Fruit fly (Drosophila melanogaster) whole organism, embryonic: ENCODE data around the gene shv.

Experiments
- ATbp ChIP-seq: fragments of 200-800 bp; sonication (Bioruptor generic); optimal IDR thresholded peaks from 2 replicates; lab custom pipeline; 2017; ENCODE audit warnings: missing biosample characterization, mild to moderate bottlenecking, missing genetic modification characterization, missing genetic modification reagents
- Atf6 ChIP-seq: fragments of 200-800 bp; sonication (Bioruptor generic); IDR thresholded peaks from 2 replicates; pipeline ENCODE4 v1.3.6; 2022; ENCODE audit warnings: missing biosample characterization, missing genetic modification characterization
- BtbVII ChIP-seq: fragments of 200-800 bp; sonication (Bioruptor generic); optimal IDR thresholded peaks from 3 replicates; lab custom pipeline; 2017; ENCODE audit warnings: missing biosample characterization, mild to moderate bottlenecking, missing genetic modification characterization
- Bteb2 ChIP-seq: fragments of 200-800 bp; sonication (Bioruptor generic); optimal IDR thresholded peaks from 2 replicates; lab custom pipeline; 2016; ENCODE audit warnings: missing biosample characterization, missing genetic modification characterization
- CG10209 ChIP-seq: fragments of 200-800 bp; sonication (Bioruptor generic); optimal IDR thresholded peaks from 3 replicates; lab custom pipeline; 2017; ENCODE audit warnings: missing biosample characterization, mild to moderate bottlenecking, missing genetic modification characterization, missing genetic modification reagents
- CG10321 ChIP-seq: fragments of 200-800 bp; sonication (Bioruptor generic); IDR thresholded peaks from 2 replicates; pipeline ENCODE4 v1.3.6; 2022; ENCODE audit warnings: missing biosample characterization, missing genetic modification characterization
- CG11085 ChIP-seq: fragments of 200-800 bp; sonication (Bioruptor generic); IDR thresholded peaks from 2 replicates; pipeline ENCODE4 v1.3.6; 2022; ENCODE audit warnings: missing biosample characterization, missing genetic modification characterization
- CG11247 ChIP-seq: fragments of 200-800 bp; sonication (Bioruptor generic); IDR thresholded peaks from 2 replicates; pipeline ENCODE4 v1.3.6; 2022; ENCODE audit warnings: missing biosample characterization, missing genetic modification characterization
- CG11504 ChIP-seq: fragments of 200-800 bp; sonication (Bioruptor generic); optimal IDR thresholded peaks from 3 replicates; lab custom pipeline; 2019; ENCODE audit warnings: missing biosample characterization, mild to moderate bottlenecking, missing genetic modification characterization, moderate library complexity
- CG14710 ChIP-seq: fragments of 200-800 bp; sonication (Bioruptor generic); optimal IDR thresholded peaks from 3 replicates; lab custom pipeline; 2019; ENCODE audit warnings: missing biosample characterization, mild to moderate bottlenecking, missing genetic modification characterization, moderate library complexity
- CG1529 ChIP-seq: fragments of 200-800 bp; sonication (Bioruptor generic); optimal IDR thresholded peaks from 3 replicates; lab custom pipeline; 2018; ENCODE audit warnings: missing biosample characterization, missing genetic modification characterization
- CG17802 ChIP-seq: fragments of 200-800 bp; sonication (Bioruptor generic); optimal IDR thresholded peaks from 2 replicates; lab custom pipeline; 2018; ENCODE audit warnings: missing biosample characterization, mild to moderate bottlenecking, missing genetic modification characterization, moderate library complexity
- CG18262 ChIP-seq: fragments of 200-800 bp; optimal IDR thresholded peaks from 3 replicates; lab custom pipeline; 2019; ENCODE audit warnings: missing biosample characterization, mild to moderate bottlenecking, missing genetic modification characterization, moderate library complexity
- CG2129 ChIP-seq: fragments of 200-800 bp; sonication (Bioruptor generic); IDR thresholded peaks from 2 replicates; pipeline ENCODE4 v1.3.6; 2022; ENCODE audit warnings: missing biosample characterization, missing genetic modification characterization; ENCODE audit not compliant: partially characterized antibody
- CG33213 ChIP-seq: fragments of 200-800 bp; sonication (Bioruptor generic); optimal IDR thresholded peaks from 3 replicates; lab custom pipeline; 2016; ENCODE audit warnings: missing biosample characterization, missing genetic modification characterization
- CG4360 ChIP-seq: fragments of 200-800 bp; sonication (Bioruptor generic); IDR thresholded peaks from 2 replicates; pipeline ENCODE4 v1.3.6; 2022; ENCODE audit warnings: missing biosample characterization, missing genetic modification characterization
- CG4404 ChIP-seq: fragments of 200-800 bp; sonication (Bioruptor generic); IDR thresholded peaks from 2 replicates; pipeline ENCODE4 v1.3.6; 2022; ENCODE audit warnings: missing biosample characterization, missing genetic modification characterization
- CG6175 ChIP-seq: fragments of 200-800 bp; sonication (Bioruptor generic); IDR thresholded peaks from 3 replicates; pipeline ENCODE4 v1.3.6; 2022; ENCODE audit warnings: missing biosample characterization, missing genetic modification characterization
- CG6683 ChIP-seq: fragments of 200-800 bp; sonication (Bioruptor generic); optimal IDR thresholded peaks from 2 replicates; lab custom pipeline; 2017; ENCODE audit warnings: missing biosample characterization, mild to moderate bottlenecking, missing genetic modification characterization, missing genetic modification reagents
- CG6854 ChIP-seq: fragments of 200-800 bp; sonication (Bioruptor generic); optimal IDR thresholded peaks from 3 replicates; lab custom pipeline; 2017; ENCODE audit warnings: missing biosample characterization, mild to moderate bottlenecking, missing genetic modification characterization
- CG8478 ChIP-seq: fragments of >200 bp; optimal IDR thresholded peaks from 2 replicates; lab custom pipeline; 2018
- CHES-1-like ChIP-seq: fragments of 200-800 bp; sonication (Bioruptor generic); optimal IDR thresholded peaks from 2 replicates; lab custom pipeline; 2016; ENCODE audit warnings: missing biosample characterization, missing genetic modification characterization
- CoRest ChIP-seq: fragments of 200-800 bp; sonication (Bioruptor generic); optimal IDR thresholded peaks from 3 replicates; lab custom pipeline; 2018; ENCODE audit warnings: missing biosample characterization, mild to moderate bottlenecking, missing genetic modification characterization, moderate library complexity
- Dfd ChIP-seq, 2 experiments: fragments of >200 bp; optimal IDR thresholded peaks; 2 replicates each; lab custom pipeline; 2017; ENCODE audit warnings: missing biosample characterization in 2 of 2, missing genetic modification characterization in 2 of 2
- Hey ChIP-seq: fragments of 200-800 bp; sonication (Bioruptor generic); optimal IDR thresholded peaks from 3 replicates; lab custom pipeline; 2018; ENCODE audit warnings: missing biosample characterization, mild to moderate bottlenecking, missing genetic modification characterization
- Hmr ChIP-seq: fragments of 200-800 bp; sonication (Bioruptor generic); optimal IDR thresholded peaks from 3 replicates; lab custom pipeline; 2017; ENCODE audit warnings: mild to moderate bottlenecking, missing biosample characterization, missing genetic modification reagents, missing genetic modification characterization
- Kr ChIP-seq: fragments of 200-800 bp; sonication (Bioruptor generic); optimal IDR thresholded peaks from 2 replicates; lab custom pipeline; 2017; ENCODE audit warnings: missing biosample characterization, mild to moderate bottlenecking, missing genetic modification characterization
- Opbp ChIP-seq: fragments of 200-800 bp; sonication (Bioruptor generic); IDR thresholded peaks from 3 replicates; pipeline ENCODE4 v1.3.6; 2022; ENCODE audit warnings: missing biosample characterization, missing genetic modification characterization; ENCODE audit not compliant: partially characterized antibody
- Sry-β ChIP-seq: fragments of 200-800 bp; sonication (Bioruptor generic); optimal IDR thresholded peaks from 2 replicates; lab custom pipeline; 2018; ENCODE audit warnings: missing biosample characterization, mild to moderate bottlenecking, missing genetic modification characterization, moderate library complexity
- Sry-δ ChIP-seq: fragments of 200-800 bp; sonication (Bioruptor generic); optimal IDR thresholded peaks from 2 replicates; lab custom pipeline; 2016; ENCODE audit warnings: missing biosample characterization, missing genetic modification characterization
- TFAM ChIP-seq: fragments of 200-800 bp; sonication (Bioruptor generic); optimal IDR thresholded peaks from 2 replicates; lab custom pipeline; 2017; ENCODE audit warnings: missing biosample characterization, missing genetic modification characterization, inconsistent platforms
- cwo ChIP-seq: fragments of 200-800 bp; sonication (Bioruptor generic); optimal IDR thresholded peaks from 3 replicates; lab custom pipeline; 2017; ENCODE audit warnings: missing biosample characterization, missing genetic modification characterization, mild to moderate bottlenecking, moderate library complexity, missing genetic modification reagents
- dmrt11E ChIP-seq: fragments of 200-800 bp; sonication (Bioruptor generic); optimal IDR thresholded peaks from 3 replicates; lab custom pipeline; 2018; ENCODE audit warnings: missing biosample characterization, mild to moderate bottlenecking, missing genetic modification characterization, moderate library complexity
- esg ChIP-seq: fragments of 200-800 bp; sonication (Bioruptor generic); conservative IDR thresholded peaks from 2 replicates; pipeline ENCODE4 v1.3.6; 2022; ENCODE audit warnings: missing biosample characterization, missing genetic modification characterization
- fd102C ChIP-seq: fragments of 200-800 bp; sonication (Bioruptor generic); optimal IDR thresholded peaks from 2 replicates; lab custom pipeline; 2018; ENCODE audit warnings: missing biosample characterization, mild to moderate bottlenecking, missing genetic modification characterization, moderate library complexity
- ftz-f1 ChIP-seq: fragments of 200-800 bp; sonication (Bioruptor generic); optimal IDR thresholded peaks from 2 replicates; lab custom pipeline; 2016; ENCODE audit warnings: missing biosample characterization, missing genetic modification characterization
- grau ChIP-seq: fragments of 200-800 bp; optimal IDR thresholded peaks from 3 replicates; lab custom pipeline; 2019; ENCODE audit warnings: missing biosample characterization, mild to moderate bottlenecking, missing genetic modification characterization, moderate library complexity
- gsb ChIP-seq: fragments of 200-800 bp; sonication (Bioruptor generic); IDR thresholded peaks from 2 replicates; pipeline ENCODE4 v1.3.6; 2022; ENCODE audit warnings: missing biosample characterization, missing genetic modification characterization
- her ChIP-seq: fragments of 200-800 bp; sonication (Bioruptor generic); optimal IDR thresholded peaks from 2 replicates; lab custom pipeline; 2016; ENCODE audit warnings: missing biosample characterization, missing genetic modification characterization
- oc ChIP-seq: fragments of 200-800 bp; sonication (Bioruptor generic); optimal IDR thresholded peaks from 2 replicates; lab custom pipeline; 2018; ENCODE audit warnings: missing biosample characterization, mild to moderate bottlenecking, missing genetic modification characterization, moderate library complexity
- odd ChIP-seq: fragments of 200-800 bp; sonication (Bioruptor generic); optimal IDR thresholded peaks from 2 replicates; lab custom pipeline; 2017; ENCODE audit warnings: missing biosample characterization, mild to moderate bottlenecking, missing genetic modification characterization
- pho ChIP-seq: fragments of 200-800 bp; sonication (Bioruptor generic); optimal IDR thresholded peaks from 2 replicates; lab custom pipeline; 2016; ENCODE audit warnings: missing biosample characterization, missing genetic modification characterization
- pnt ChIP-seq: fragments of 200-800 bp; sonication (Bioruptor generic); optimal IDR thresholded peaks from 3 replicates; lab custom pipeline; 2016; ENCODE audit warnings: missing biosample characterization, missing genetic modification characterization
- sd ChIP-seq: fragments of 200-800 bp; sonication (Bioruptor generic); optimal IDR thresholded peaks from 3 replicates; lab custom pipeline; 2018; ENCODE audit warnings: missing biosample characterization, mild to moderate bottlenecking, missing genetic modification characterization, moderate library complexity
- sima ChIP-seq: fragments of 200-800 bp; sonication (Bioruptor generic); optimal IDR thresholded peaks from 2 replicates; lab custom pipeline; 2016; ENCODE audit warnings: missing biosample characterization, missing genetic modification characterization
- slp2 ChIP-seq: fragments of 200-800 bp; sonication (Bioruptor generic); optimal IDR thresholded peaks from 2 replicates; lab custom pipeline; 2016; ENCODE audit warnings: missing biosample characterization, missing genetic modification characterization
- sqz ChIP-seq: fragments of 200-800 bp; sonication (Bioruptor generic); optimal IDR thresholded peaks from 3 replicates; lab custom pipeline; 2018; ENCODE audit warnings: missing biosample characterization, mild to moderate bottlenecking, missing genetic modification characterization
- sr ChIP-seq: fragments of 200-800 bp; sonication (Bioruptor generic); IDR thresholded peaks from 3 replicates; pipeline ENCODE4 v1.3.6; 2022; ENCODE audit warnings: missing biosample characterization, missing genetic modification characterization
- tin ChIP-seq: fragments of 200-800 bp; sonication (Bioruptor generic); optimal IDR thresholded peaks from 3 replicates; lab custom pipeline; 2016; ENCODE audit warnings: missing biosample characterization, missing genetic modification characterization
- tio ChIP-seq: fragments of 200-800 bp; sonication (Bioruptor generic); optimal IDR thresholded peaks from 2 replicates; lab custom pipeline; 2017; ENCODE audit warnings: missing biosample characterization, missing genetic modification characterization, inconsistent platforms
- tll ChIP-seq, 2 experiments: fragments of 200-800 bp in 1 of 2; fragments of >200 bp in 1 of 2; sonication (Bioruptor generic) in 1 of 2; optimal IDR thresholded peaks; 2 replicates each; lab custom pipeline; 2017 to 2019; ENCODE audit warnings: missing biosample characterization in 2 of 2, missing genetic modification characterization in 2 of 2, mild to moderate bottlenecking in 1 of 2, moderate library complexity in 1 of 2

The shv gene

DNA sequence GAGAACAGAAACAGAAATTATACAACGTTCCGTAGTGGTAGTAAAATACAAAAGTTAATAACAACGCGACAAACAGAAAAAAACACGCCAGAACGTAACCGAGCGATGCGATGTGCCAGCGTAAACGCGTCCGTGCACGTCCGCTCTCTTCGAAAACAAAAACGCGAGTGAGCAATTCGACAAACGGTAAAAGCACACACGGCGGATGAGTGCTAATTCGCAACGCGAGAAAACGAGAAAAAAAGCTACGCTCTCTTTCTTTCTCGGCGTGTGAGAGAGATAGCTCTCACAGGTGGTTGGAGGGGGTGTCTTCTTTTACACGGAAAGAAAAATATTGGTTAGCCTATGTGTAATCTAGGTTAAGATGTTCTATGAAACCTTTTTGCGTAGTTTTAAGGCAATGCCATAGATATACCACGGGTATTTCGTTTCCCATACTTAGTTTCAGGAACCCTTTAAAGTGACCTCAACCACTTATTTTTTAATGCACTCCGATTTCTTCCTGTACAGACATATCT is 19.2 kb downstream of the shv start, which contains the start of gene CG4297 (continued):
- TF ChIP-seq Atf6 (GFP tag; lab: Robert Waterston, UW) = no peak
- TF ChIP-seq CG11504 (tag; lab: Kevin White, UChicago) = peak; percentile 93
- TF ChIP-seq Kr (GFP tag; lab: Kevin White, UChicago) = no peak
- TF ChIP-seq sima (GFP tag; lab: Kevin White, UChicago) = peak; percentile 69
- peak; percentile 93 for TF ChIP-seq tin (GFP tag; lab: Kevin White, UChicago)
- TF ChIP-seq gsb (GFP tag; lab: Robert Waterston, UW) = no peak
- TF ChIP-seq Sry-δ = peak; percentile 59
- TF ChIP-seq CG8478 (lab: Kevin White, UChicago) = no peak
- TF ChIP-seq CG18262 (tag; lab: Kevin White, UChicago) = peak; percentile 93
- TF ChIP-seq CG4360 = no peak
- peak; percentile 15 for TF ChIP-seq ftz-f1 (GFP tag; lab: Kevin White, UChicago)
- peak; percentile 94 for TF ChIP-seq oc
- peak; percentile 92 for TF ChIP-seq odd (GFP tag; lab: Kevin White, UChicago)
- peak; percentile 93 for TF ChIP-seq CHES-1-like
- peak; percentile 87 for TF ChIP-seq slp2 (GFP tag; lab: Kevin White, UChicago)
- no peak for TF ChIP-seq CG4404
- TF ChIP-seq CG1529 = peak; percentile 91
- no peak for TF ChIP-seq Dfd (GFP tag; optimal IDR thresholded peaks at IDR 0.05; lab: Kevin White, UChicago)
- peak; percentile 75 for TF ChIP-seq CG14710 (tag; lab: Kevin White, UChicago)
- TF ChIP-seq fd102C (GFP tag; lab: Kevin White, UChicago) = no peak
- TF ChIP-seq sqz (GFP tag; lab: Kevin White, UChicago) = peak; percentile 85
- TF ChIP-seq cwo (GFP tag; lab: Kevin White, UChicago) = peak; percentile 93
- no peak for TF ChIP-seq sr (GFP tag; lab: Robert Waterston, UW)
- TF ChIP-seq BtbVII (GFP tag; lab: Kevin White, UChicago) = peak; percentile 94
- peak; percentile 94 for TF ChIP-seq her (GFP tag; lab: Kevin White, UChicago)
- TF ChIP-seq Bteb2 (GFP tag; lab: Kevin White, UChicago) = peak; percentile 91
- peak; percentile 79 for TF ChIP-seq CG17802 (tag; lab: Kevin White, UChicago)
- peak; percentile 92 for TF ChIP-seq CoRest (tag; lab: Kevin White, UChicago)
- no peak for TF ChIP-seq Opbp
- TF ChIP-seq CG6175 = no peak
- TF ChIP-seq ATbp (GFP tag; lab: Kevin White, UChicago) = peak; percentile 94
- no peak for TF ChIP-seq CG2129 (GFP tag; lab: Robert Waterston, UW)
- no peak for TF ChIP-seq tll (GFP tag; optimal IDR thresholded peaks at IDR 0.05; lab: Kevin White, UChicago)
- TF ChIP-seq Hmr (GFP tag; lab: Kevin White, UChicago) = peak; percentile 96
- peak; percentile 92 for TF ChIP-seq grau
- TF ChIP-seq TFAM (GFP tag; lab: Kevin White, UChicago) = peak; percentile 74
- no peak for TF ChIP-seq CG11247 (GFP tag; lab: Robert Waterston, UW)
- TF ChIP-seq CG6683 (GFP tag; lab: Kevin White, UChicago) = peak; percentile 88
- TF ChIP-seq esg (GFP tag; lab: Robert Waterston, UW) = no peak
- peak; percentile 91 for TF ChIP-seq sd (tag; lab: Kevin White, UChicago)
- peak; percentile 72 for TF ChIP-seq Hey
- TF ChIP-seq tio (GFP tag; lab: Kevin White, UChicago) = peak; percentile 83
- no peak for TF ChIP-seq CG10321
- TF ChIP-seq CG33213 (GFP tag; lab: Kevin White, UChicago) = peak; percentile 95
- peak; percentile 92 for TF ChIP-seq CG10209 (GFP tag; lab: Kevin White, UChicago)
- peak; percentile 60 for TF ChIP-seq dmrt11E (tag; lab: Kevin White, UChicago)
- TF ChIP-seq Sry-β = peak; percentile 38
- peak; percentile 92 for TF ChIP-seq CG6854 (GFP tag; lab: Kevin White, UChicago)
- TF ChIP-seq CG11085 (GFP tag; lab: Robert Waterston, UW) = no peak
- peak; percentile 90 for TF ChIP-seq pnt (GFP tag; lab: Kevin White, UChicago)
- TF ChIP-seq pho (GFP tag; lab: Kevin White, UChicago) = peak; percentile 94
